Fruit fly (Drosophila melanogaster) whole organism, embryonic: ENCODE data around the gene Cyp4d20.

Experiments
- ATbp ChIP-seq: fragments of 200-800 bp; sonication (Bioruptor generic); optimal IDR thresholded peaks from 2 replicates; lab custom pipeline; 2017; ENCODE audit warnings: missing biosample characterization, mild to moderate bottlenecking, missing genetic modification characterization, missing genetic modification reagents
- CG10147 ChIP-seq: fragments of 200-800 bp; sonication (Bioruptor generic); optimal IDR thresholded peaks from 2 replicates; lab custom pipeline; 2019; ENCODE audit warnings: missing biosample characterization, mild to moderate bottlenecking, missing genetic modification characterization, moderate library complexity
- CG10979 ChIP-seq: fragments of 200-800 bp; sonication (Bioruptor generic); optimal IDR thresholded peaks from 2 replicates; lab custom pipeline; 2018; ENCODE audit warnings: missing biosample characterization, mild to moderate bottlenecking, missing genetic modification characterization, moderate library complexity
- CG11085 ChIP-seq: fragments of 200-800 bp; sonication (Bioruptor generic); IDR thresholded peaks from 2 replicates; pipeline ENCODE4 v1.3.6; 2022; ENCODE audit warnings: missing biosample characterization, missing genetic modification characterization
- CG15011 ChIP-seq: fragments of 200-800 bp; sonication (Bioruptor generic); optimal IDR thresholded peaks from 3 replicates; lab custom pipeline; 2018; ENCODE audit warnings: missing biosample characterization, mild to moderate bottlenecking, missing genetic modification characterization
- CG16813 ChIP-seq: fragments of 200-800 bp; sonication (Bioruptor generic); IDR thresholded peaks from 3 replicates; pipeline ENCODE4 v1.3.6; 2022; ENCODE audit warnings: missing biosample characterization, missing genetic modification characterization; ENCODE audit not compliant: partially characterized antibody
- CG17568 ChIP-seq: fragments of 200-800 bp; sonication (Bioruptor generic); optimal IDR thresholded peaks from 2 replicates; lab custom pipeline; 2018; ENCODE audit warnings: missing biosample characterization, mild to moderate bottlenecking, missing genetic modification characterization, moderate library complexity
- CG18476 ChIP-seq: fragments of 200-800 bp; sonication (Bioruptor generic); optimal IDR thresholded peaks from 2 replicates; lab custom pipeline; 2016; ENCODE audit warnings: missing biosample characterization, mild to moderate bottlenecking, missing genetic modification characterization
- CG18764 ChIP-seq: fragments of 200-800 bp; sonication (Bioruptor generic); optimal IDR thresholded peaks from 3 replicates; lab custom pipeline; 2016; ENCODE audit warnings: missing biosample characterization, missing genetic modification characterization
- CG2678 ChIP-seq: fragments of 200-800 bp; sonication (Bioruptor generic); optimal IDR thresholded peaks from 3 replicates; lab custom pipeline; 2019; ENCODE audit warnings: missing biosample characterization, mild to moderate bottlenecking, missing genetic modification characterization, moderate library complexity
- CG31388 ChIP-seq: fragments of 200-800 bp; sonication (Bioruptor generic); optimal IDR thresholded peaks from 2 replicates; lab custom pipeline; 2016; ENCODE audit warnings: missing biosample characterization, missing genetic modification characterization
- CG3407 ChIP-seq: fragments of 200-800 bp; sonication (Bioruptor generic); optimal IDR thresholded peaks from 2 replicates; lab custom pipeline; 2018; ENCODE audit warnings: missing biosample characterization, mild to moderate bottlenecking, missing genetic modification characterization
- CG4820 ChIP-seq: fragments of 200-800 bp; sonication (Bioruptor generic); optimal IDR thresholded peaks from 3 replicates; lab custom pipeline; 2016; ENCODE audit warnings: missing biosample characterization, missing genetic modification characterization
- CG6765 ChIP-seq: fragments of 200-800 bp; sonication (Bioruptor generic); optimal IDR thresholded peaks from 3 replicates; lab custom pipeline; 2017; ENCODE audit warnings: missing biosample characterization, mild to moderate bottlenecking, missing genetic modification characterization
- CG7928 ChIP-seq: fragments of 200-800 bp; sonication (Bioruptor generic); optimal IDR thresholded peaks from 2 replicates; lab custom pipeline; 2017; ENCODE audit warnings: missing biosample characterization, mild to moderate bottlenecking, missing genetic modification characterization
- Drgx ChIP-seq: fragments of 200-800 bp; sonication (Bioruptor generic); IDR thresholded peaks from 2 replicates; pipeline ENCODE4 v1.3.6; 2022; ENCODE audit warnings: missing biosample characterization, missing genetic modification characterization
- E2f2 ChIP-seq: fragments of 200-800 bp; sonication (Bioruptor generic); IDR thresholded peaks from 2 replicates; pipeline ENCODE4 v1.3.6; 2022; ENCODE audit warnings: missing biosample characterization, missing genetic modification characterization
- Ets65A ChIP-seq: fragments of 200-800 bp; sonication (Bioruptor generic); peaks from one replicate; lab custom pipeline; 2016; ENCODE audit warnings: missing biosample characterization, missing genetic modification characterization
- Fer1 ChIP-seq: fragments of 200-800 bp; sonication (Bioruptor generic); optimal IDR thresholded peaks from 2 replicates; lab custom pipeline; 2017; ENCODE audit warnings: missing biosample characterization, mild to moderate bottlenecking, missing genetic modification characterization
- Hmr ChIP-seq: fragments of 200-800 bp; sonication (Bioruptor generic); optimal IDR thresholded peaks from 3 replicates; lab custom pipeline; 2017; ENCODE audit warnings: mild to moderate bottlenecking, missing biosample characterization, missing genetic modification reagents, missing genetic modification characterization
- Hsf ChIP-seq: fragments of 200-800 bp; sonication (Bioruptor generic); optimal IDR thresholded peaks from 3 replicates; lab custom pipeline; 2016; ENCODE audit warnings: missing biosample characterization, missing genetic modification characterization
- Max ChIP-seq: fragments of 200-800 bp; sonication (Bioruptor generic); optimal IDR thresholded peaks from 2 replicates; lab custom pipeline; 2016; ENCODE audit warnings: missing biosample characterization, mild to moderate bottlenecking, missing genetic modification characterization
- PHDP ChIP-seq: fragments of 200-800 bp; sonication (Bioruptor generic); optimal IDR thresholded peaks from 3 replicates; lab custom pipeline; 2018; ENCODE audit warnings: missing biosample characterization, mild to moderate bottlenecking, missing genetic modification characterization, moderate library complexity
- Six4 ChIP-seq: fragments of 200-800 bp; sonication (Bioruptor generic); optimal IDR thresholded peaks from 2 replicates; lab custom pipeline; 2016; ENCODE audit warnings: missing biosample characterization, missing genetic modification characterization
- Sox102F ChIP-seq: fragments of 200-800 bp; sonication (Bioruptor generic); optimal IDR thresholded peaks from 2 replicates; lab custom pipeline; 2018; ENCODE audit warnings: missing biosample characterization, mild to moderate bottlenecking, missing genetic modification characterization, moderate library complexity
- ato ChIP-seq: fragments of 200-800 bp; sonication (Bioruptor generic); IDR thresholded peaks from 2 replicates; pipeline ENCODE4 v1.3.6; 2022; ENCODE audit warnings: missing biosample characterization, missing genetic modification characterization; ENCODE audit not compliant: partially characterized antibody
- chif ChIP-seq, 2 experiments: fragments of 200-800 bp; sonication (Bioruptor generic); optimal IDR thresholded peaks; 3 replicates each; lab custom pipeline; 2016; ENCODE audit warnings: missing biosample characterization in 2 of 2, missing genetic modification characterization in 2 of 2
- crol ChIP-seq: fragments of 200-800 bp; sonication (Bioruptor generic); IDR thresholded peaks from 2 replicates; pipeline ENCODE4 v1.3.6; 2022; ENCODE audit warnings: missing biosample characterization, missing genetic modification characterization
- gem ChIP-seq: fragments of 200-800 bp; sonication (Bioruptor generic); optimal IDR thresholded peaks from 2 replicates; lab custom pipeline; 2019; ENCODE audit warnings: missing biosample characterization, mild to moderate bottlenecking, missing genetic modification characterization, moderate library complexity
- grau ChIP-seq: fragments of 200-800 bp; optimal IDR thresholded peaks from 3 replicates; lab custom pipeline; 2019; ENCODE audit warnings: missing biosample characterization, mild to moderate bottlenecking, missing genetic modification characterization, moderate library complexity
- ham ChIP-seq: fragments of 200-800 bp; sonication (Bioruptor generic); IDR thresholded peaks from 2 replicates; pipeline ENCODE4 v1.3.6; 2022; ENCODE audit warnings: missing biosample characterization, missing genetic modification characterization
- kay ChIP-seq: fragments of 200-800 bp; sonication (Bioruptor generic); optimal IDR thresholded peaks from 2 replicates; lab custom pipeline; 2016; ENCODE audit warnings: missing biosample characterization, missing genetic modification characterization
- lab ChIP-seq: fragments of 200-800 bp; sonication (Bioruptor generic); optimal IDR thresholded peaks from 3 replicates; lab custom pipeline; 2017; ENCODE audit warnings: missing biosample characterization, missing genetic modification characterization, mild to moderate bottlenecking, moderate library complexity, missing genetic modification reagents
- lbe ChIP-seq: fragments of 200-800 bp; sonication (Bioruptor generic); optimal IDR thresholded peaks from 2 replicates; lab custom pipeline; 2016; ENCODE audit warnings: missing biosample characterization, mild to moderate bottlenecking, missing genetic modification characterization
- lilli ChIP-seq: fragments of 200-800 bp; sonication (Bioruptor generic); optimal IDR thresholded peaks from 3 replicates; lab custom pipeline; 2016; ENCODE audit warnings: missing biosample characterization, missing genetic modification characterization
- nom ChIP-seq: fragments of 200-800 bp; sonication (Bioruptor generic); optimal IDR thresholded peaks from 2 replicates; lab custom pipeline; 2017; ENCODE audit warnings: missing biosample characterization, missing genetic modification characterization, mild to moderate bottlenecking, moderate library complexity, missing genetic modification reagents
- pan ChIP-seq, 4 experiments: fragments of >200 bp in 3 of 4; fragments of 200-800 bp in 1 of 4; sonication (Bioruptor generic) in 1 of 4; optimal IDR thresholded peaks in 3 of 4; IDR thresholded peaks in 1 of 4; 2 replicates each; pipeline versions ENCODE4 v1.3.6 to Lab custom; 2017 to 2022; ENCODE audit warnings: missing biosample characterization in 2 of 4, missing genetic modification characterization in 2 of 4, mixed read lengths in 1 of 4
- pfk ChIP-seq: fragments of 200-800 bp; sonication (Bioruptor generic); optimal IDR thresholded peaks from 2 replicates; lab custom pipeline; 2018; ENCODE audit warnings: missing biosample characterization, mild to moderate bottlenecking, missing genetic modification characterization, moderate library complexity
- sens ChIP-seq: fragments of 200-800 bp; sonication (Bioruptor generic); peaks from one replicate; lab custom pipeline; 2016; ENCODE audit warnings: missing biosample characterization, missing genetic modification characterization
- wek ChIP-seq: fragments of 200-800 bp; sonication (Bioruptor generic); optimal IDR thresholded peaks from 3 replicates; lab custom pipeline; 2018; ENCODE audit warnings: missing biosample characterization, mild to moderate bottlenecking, missing genetic modification characterization, moderate library complexity

The Cyp4d20 gene

DNA sequence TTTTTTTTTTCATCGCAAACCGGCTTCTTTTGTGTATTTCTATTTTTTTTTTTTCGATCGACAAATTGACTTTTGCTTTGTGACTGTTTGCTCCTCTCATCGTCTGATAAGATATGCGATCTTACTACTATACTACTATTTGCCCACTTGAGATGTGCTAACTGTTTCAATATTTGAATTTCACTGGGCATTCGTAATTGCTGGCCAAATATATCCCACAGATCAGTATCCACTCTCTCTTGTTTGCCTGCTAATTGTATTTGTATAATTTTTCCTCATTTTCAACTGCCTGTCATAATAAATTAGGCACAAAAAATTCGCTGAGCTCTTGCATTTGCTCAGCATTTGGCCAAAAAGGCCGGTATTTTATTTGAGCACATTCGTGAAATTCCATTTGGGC is 44.9 kb downstream of the Cyp4d20 start (continued):
- TF ChIP-seq CG31388 (GFP tag; lab: Kevin White, UChicago) (no peak), Max (no peak), CG17568 (GFP tag; lab: Kevin White, UChicago) (peak; percentile 2), chif (GFP tag; optimal IDR thresholded peaks at IDR 0.05; lab: Kevin White, UChicago) (no peak), CG10979 (no peak), Sox102F (GFP tag; lab: Kevin White, UChicago) (peak; percentile 12), ATbp (GFP tag; lab: Kevin White, UChicago) (peak; percentile 47), CG6765 (GFP tag; lab: Kevin White, UChicago) (no peak), CG11085 (GFP tag; lab: Robert Waterston, UW) (peak; percentile 15; the same call in 1 of the 2 replicates), ham (GFP tag; lab: Robert Waterston, UW) (no peak), Hmr (peak; percentile 7), ato (no peak), CG3407 (GFP tag; lab: Kevin White, UChicago) (peak; percentile 9), CG18764 (no peak), Hsf (no peak), grau (no peak), CG16813 (no peak), Six4 (GFP tag; lab: Kevin White, UChicago) (no peak), CG15011 (GFP tag; lab: Kevin White, UChicago) (peak; percentile 5), gem (tag; lab: Kevin White, UChicago) (peak; percentile 21), CG18476 (GFP tag; lab: Kevin White, UChicago) (no peak), lbe (GFP tag; lab: Kevin White, UChicago) (no peak), CG2678 (tag; lab: Kevin White, UChicago) (peak; percentile 6), CG10147 (GFP tag; lab: Kevin White, UChicago) (no peak), lilli (GFP tag; lab: Kevin White, UChicago) (no peak), lab (no peak), PHDP (tag; lab: Kevin White, UChicago) (peak; percentile 5), Drgx (GFP tag; lab: Robert Waterston, UW) (no peak), kay (GFP tag; lab: Kevin White, UChicago) (no peak), pan (optimal IDR thresholded peaks at IDR 0.05; lab: Kevin White, UChicago) (no peak), pan (GFP tag; optimal IDR thresholded peaks at IDR 0.05 in 1 of 2, IDR thresholded peaks at IDR 0.05 in 1 of 2) (no peak), crol (GFP tag; lab: Robert Waterston, UW) (no peak)
- TF ChIP-seq, all 482 proteins: peak for 18

- peak; percentile 80 for TF ChIP-seq Ets65A (GFP tag; lab: Kevin White, UChicago)
- peak; percentile 43 for TF ChIP-seq nom (GFP tag; lab: Kevin White, UChicago)
- TF ChIP-seq CG4820 = no peak
- TF ChIP-seq CG7928 = no peak
- TF ChIP-seq Drgx (GFP tag; lab: Robert Waterston, UW) = peak; percentile 83
- no peak for TF ChIP-seq E2f2
- no peak for TF ChIP-seq wek (GFP tag; lab: Kevin White, UChicago)
- peak; percentile 55 for TF ChIP-seq sens (GFP tag; lab: Kevin White, UChicago)
- no peak for TF ChIP-seq pfk (GFP tag; lab: Kevin White, UChicago)
- no peak for TF ChIP-seq Fer1 (GFP tag; lab: Kevin White, UChicago)
Observed at dm6 chr3L:2431340-2431739, 46.9 kb downstream of the Cyp4d20 start.
